Worm (Caenorhabditis elegans) whole organism, L3 larva: ENCODE data around the gene F53F1.2.

Experiments
- R02D3.7 ChIP-seq: fragments of 150-350 bp; optimal IDR thresholded peaks from 2 replicates; lab custom pipeline; 2014; ENCODE audit warnings: missing biosample characterization, missing genetic modification characterization
- aly-2 ChIP-seq: fragments of 150-350 bp; optimal IDR thresholded peaks from 2 replicates; lab custom pipeline; 2014; ENCODE audit warnings: missing biosample characterization, missing genetic modification characterization
- egl-5 ChIP-seq: fragments of 150-350 bp; optimal IDR thresholded peaks from 2 replicates; lab custom pipeline; 2017; ENCODE audit warnings: missing biosample characterization, missing genetic modification reagents, missing genetic modification characterization, inconsistent platforms
- elt-2 ChIP-seq: sonication (generic microtip); optimal IDR thresholded peaks from 2 replicates; lab custom pipeline; 2016; ENCODE audit warnings: missing genetic modification reagents, mild to moderate bottlenecking, missing genetic modification characterization, missing compliant biosample characterization
- fkh-10 ChIP-seq: sonication (generic microtip); optimal IDR thresholded peaks from 2 replicates; lab custom pipeline; 2017; ENCODE audit warnings: missing biosample characterization, missing genetic modification reagents, missing genetic modification characterization
- nhr-11 ChIP-seq: fragments of 150-350 bp; optimal IDR thresholded peaks from 2 replicates; lab custom pipeline; 2014; ENCODE audit warnings: missing biosample characterization, missing genetic modification characterization
- nhr-28 ChIP-seq: fragments of 150-350 bp; optimal IDR thresholded peaks from 2 replicates; lab custom pipeline; 2014; ENCODE audit warnings: missing biosample characterization, missing genetic modification characterization
- nhr-76 ChIP-seq: fragments of 150-350 bp; sonication (generic microtip); optimal IDR thresholded peaks from 5 replicates; lab custom pipeline; 2014; ENCODE audit warnings: missing biosample characterization, missing genetic modification characterization
- unc-62 ChIP-seq: fragments of 150-350 bp; sonication (generic microtip); optimal IDR thresholded peaks from 4 replicates; lab custom pipeline; 2014; ENCODE audit warnings: missing biosample characterization, missing genetic modification reagents, missing genetic modification characterization
- ztf-11 ChIP-seq: fragments of 150-350 bp; optimal IDR thresholded peaks from 2 replicates; lab custom pipeline; 2014; ENCODE audit warnings: missing biosample characterization, missing genetic modification characterization

- TF ChIP-seq fkh-10 (GFP tag; lab: Kevin White, UChicago) (no peak), nhr-76 (tag; lab: Kevin White, UChicago) (no peak), aly-2 (tag; lab: Kevin White, UChicago) (no peak), nhr-11 (tag; lab: Kevin White, UChicago) (no peak), nhr-28 (tag; lab: Kevin White, UChicago) (no peak), unc-62 (GFP tag; lab: Kevin White, UChicago) (no peak), R02D3.7 (tag; lab: Kevin White, UChicago) (no peak), egl-5 (tag; lab: Kevin White, UChicago) (no peak), elt-2 (tag; lab: Kevin White, UChicago) (no peak), ztf-11 (no peak)
Measured at ce11 chrV:13423608-13424007, 17.0 kb downstream of the F53F1.2 start, which contains the start of gene srv-10.
